Worm (Caenorhabditis elegans) whole organism, mixed stage, embryonic: ENCODE data around the gene hrg-3.

Source experiments
- blmp-1 ChIP-seq: fragments of 150-350 bp; optimal IDR thresholded peaks from 2 replicates; lab custom pipeline; 2014; ENCODE audit warnings: missing biosample characterization, missing genetic modification characterization
- ceh-39 ChIP-seq: fragments of 150-350 bp; optimal IDR thresholded peaks from 2 replicates; lab custom pipeline; 2014; ENCODE audit warnings: missing biosample characterization, missing genetic modification characterization
- ceh-83 ChIP-seq: fragments of 200-800 bp; sonication (Bioruptor generic); optimal IDR thresholded peaks from 2 replicates; lab custom pipeline; 2018; ENCODE audit warnings: mild to moderate bottlenecking, missing genetic modification characterization, missing compliant biosample characterization
- hlh-1 ChIP-seq: fragments of 150-350 bp; optimal IDR thresholded peaks from 2 replicates; lab custom pipeline; 2014; ENCODE audit warnings: missing biosample characterization, missing genetic modification reagents, missing genetic modification characterization
- lin-32 ChIP-seq: fragments of 200-800 bp; sonication (Bioruptor generic); optimal IDR thresholded peaks from 2 replicates; lab custom pipeline; 2018; ENCODE audit warnings: mild to moderate bottlenecking, missing genetic modification characterization, missing compliant biosample characterization
- mep-1 ChIP-seq: fragments of 150-350 bp; optimal IDR thresholded peaks from 2 replicates; lab custom pipeline; 2017; ENCODE audit warnings: missing biosample characterization, missing genetic modification reagents, missing genetic modification characterization, inconsistent platforms
- nhr-2 ChIP-seq: fragments of 150-350 bp; optimal IDR thresholded peaks from 2 replicates; lab custom pipeline; 2014; ENCODE audit warnings: missing biosample characterization, missing genetic modification characterization
- nhr-237 ChIP-seq: fragments of 150-350 bp; optimal IDR thresholded peaks from 2 replicates; lab custom pipeline; 2014; ENCODE audit warnings: missing biosample characterization, missing genetic modification characterization
- nhr-28 ChIP-seq: fragments of 150-350 bp; optimal IDR thresholded peaks from 2 replicates; lab custom pipeline; 2014; ENCODE audit warnings: missing biosample characterization, missing genetic modification characterization
- nhr-76 ChIP-seq: sonication (generic microtip); optimal IDR thresholded peaks from 2 replicates; lab custom pipeline; 2017; ENCODE audit warnings: missing biosample characterization, missing genetic modification characterization
- pha-4 ChIP-seq: fragments of 150-350 bp; optimal IDR thresholded peaks from 2 replicates; lab custom pipeline; 2018; ENCODE audit warnings: missing biosample characterization, missing genetic modification reagents, missing genetic modification characterization
- snpc-4 ChIP-seq: fragments of 150-350 bp; optimal IDR thresholded peaks from 2 replicates; lab custom pipeline; 2014; ENCODE audit warnings: missing biosample characterization, missing genetic modification characterization

ce11 chrV:9765622-9766021 is 9.4 kb downstream of the hrg-3 start:
- TF ChIP-seq snpc-4 (no peak), nhr-2 (tag; lab: Kevin White, UChicago) (no peak), nhr-76 (no peak), nhr-28 (no peak), ceh-39 (no peak), lin-32 (no peak), mep-1 (tag; lab: Kevin White, UChicago) (no peak), nhr-237 (no peak), hlh-1 (no peak), pha-4 (tag; lab: Kevin White, UChicago) (no peak), blmp-1 (tag; lab: Kevin White, UChicago) (no peak), ceh-83 (GFP tag; lab: Kevin White, UChicago) (no peak)
